Worm (Caenorhabditis elegans) whole organism, L4 larva: ENCODE results near the gene mdt-22.

ENCODE experiments used
- D1046.2 ChIP-seq: fragments of 200-800 bp; sonication (Bioruptor generic); IDR thresholded peaks from 2 replicates; pipeline ENCODE4 v1.3.6; 2022; ENCODE audit warnings: missing genetic modification characterization, missing compliant biosample characterization
- F26F4.8 ChIP-seq: fragments of 200-800 bp; sonication (Bioruptor generic); conservative IDR thresholded peaks from 2 replicates; pipeline ENCODE4 v1.3.6; 2022; ENCODE audit warnings: missing genetic modification characterization, missing compliant biosample characterization
- F49E8.2 ChIP-seq: sonication (generic microtip); optimal IDR thresholded peaks from 2 replicates; lab custom pipeline; 2016; ENCODE audit warnings: missing compliant biosample characterization, mild to moderate bottlenecking, missing genetic modification characterization, borderline replicate concordance
- Y48G9A.11 ChIP-seq: fragments of 200-800 bp; sonication (Bioruptor generic); IDR thresholded peaks from 2 replicates; pipeline ENCODE4 v1.3.6; 2022; ENCODE audit warnings: missing genetic modification reagents, missing genetic modification characterization, missing compliant biosample characterization
- Y75B8A.6 ChIP-seq: fragments of 200-800 bp; sonication (Bioruptor generic); IDR thresholded peaks from 2 replicates; pipeline ENCODE4 v1.3.6; 2022; ENCODE audit warnings: missing genetic modification reagents, missing genetic modification characterization, missing compliant biosample characterization
- ZK337.2 ChIP-seq: fragments of 200-800 bp; sonication (Bioruptor generic); IDR thresholded peaks from 2 replicates; pipeline ENCODE4 v1.3.6; 2022; ENCODE audit warnings: missing genetic modification reagents, missing genetic modification characterization, missing compliant biosample characterization
- ZK546.5 ChIP-seq, 2 experiments: sonication (generic microtip); optimal IDR thresholded peaks; 2 replicates each; lab custom pipeline; 2017; ENCODE audit warnings: missing biosample characterization in 2 of 2, missing genetic modification characterization in 2 of 2
- aly-2 ChIP-seq: sonication (generic microtip); optimal IDR thresholded peaks from 2 replicates; lab custom pipeline; 2018; ENCODE audit warnings: missing biosample characterization, missing genetic modification characterization
- ceh-32 ChIP-seq: sonication (generic microtip); optimal IDR thresholded peaks from 2 replicates; lab custom pipeline; 2016; ENCODE audit warnings: mild to moderate bottlenecking, missing genetic modification characterization, missing compliant biosample characterization; ENCODE audit not compliant: poor library complexity
- ceh-44 ChIP-seq: fragments of 200-800 bp; sonication (Bioruptor generic); IDR thresholded peaks from 2 replicates; pipeline ENCODE4 v1.3.6; 2022; ENCODE audit warnings: missing genetic modification reagents, missing genetic modification characterization, missing compliant biosample characterization
- ceh-82 ChIP-seq: sonication (generic microtip); optimal IDR thresholded peaks from 2 replicates; lab custom pipeline; 2017; ENCODE audit warnings: missing biosample characterization, missing genetic modification characterization
- daf-12 ChIP-seq: fragments of 150-350 bp; optimal IDR thresholded peaks from 2 replicates; lab custom pipeline; 2014; ENCODE audit warnings: missing biosample characterization, missing genetic modification reagents, missing genetic modification characterization
- dmd-9 ChIP-seq: fragments of 200-800 bp; sonication (Bioruptor generic); IDR thresholded peaks from 2 replicates; pipeline ENCODE4 v1.3.6; 2022; ENCODE audit warnings: missing genetic modification reagents, missing genetic modification characterization, missing compliant biosample characterization
- duxl-1 ChIP-seq: sonication (generic microtip); optimal IDR thresholded peaks from 2 replicates; lab custom pipeline; 2016; ENCODE audit warnings: mild to moderate bottlenecking, missing genetic modification characterization, moderate library complexity, missing compliant biosample characterization; ENCODE audit not compliant: poor library complexity
- gei-8 ChIP-seq: fragments of 200-800 bp; sonication (Bioruptor generic); optimal IDR thresholded peaks from 2 replicates; lab custom pipeline; 2018; ENCODE audit warnings: mild to moderate bottlenecking, missing genetic modification characterization, missing compliant biosample characterization
- hlh-11 ChIP-seq: fragments of 200-800 bp; sonication (Bioruptor generic); optimal IDR thresholded peaks from 2 replicates; lab custom pipeline; 2018; ENCODE audit warnings: mild to moderate bottlenecking, missing genetic modification characterization, missing compliant biosample characterization
- lim-7 ChIP-seq: fragments of 200-800 bp; sonication (Bioruptor generic); IDR thresholded peaks from 2 replicates; pipeline ENCODE4 v1.3.6; 2022; ENCODE audit warnings: missing genetic modification characterization, missing compliant biosample characterization
- lin-1 ChIP-seq: fragments of 200-800 bp; sonication (Bioruptor generic); IDR thresholded peaks from 2 replicates; pipeline ENCODE4 v1.3.6; 2022; ENCODE audit warnings: missing genetic modification reagents, missing genetic modification characterization, missing compliant biosample characterization
- lin-15B ChIP-seq: fragments of 150-350 bp; sonication (generic microtip); optimal IDR thresholded peaks from 3 replicates; lab custom pipeline; 2014; ENCODE audit warnings: missing biosample characterization, missing genetic modification characterization
- lin-38 ChIP-seq: fragments of 200-800 bp; sonication (Bioruptor generic); IDR thresholded peaks from 2 replicates; pipeline ENCODE4 v1.3.6; 2022; ENCODE audit warnings: missing genetic modification reagents, missing genetic modification characterization, missing compliant biosample characterization
- lir-3 ChIP-seq: sonication (generic microtip); optimal IDR thresholded peaks from 2 replicates; lab custom pipeline; 2016; ENCODE audit warnings: mild to moderate bottlenecking, missing genetic modification characterization, missing compliant biosample characterization
- lsy-2 ChIP-seq, 2 experiments: fragments of 150-350 bp in 1 of 2; sonication (generic microtip) in 1 of 2; optimal IDR thresholded peaks; 2 replicates each; lab custom pipeline; 2014 to 2017; ENCODE audit warnings: missing biosample characterization in 2 of 2, missing genetic modification characterization in 2 of 2
- madf-5 ChIP-seq, 2 experiments: fragments of 200-800 bp; sonication (Bioruptor generic); IDR thresholded peaks; 2 replicates each; pipeline ENCODE4 v1.3.6; 2022; ENCODE audit warnings: missing compliant biosample characterization in 2 of 2, missing genetic modification characterization in 2 of 2
- mdl-1 ChIP-seq, 2 experiments: fragments of 150-350 bp in 1 of 2; sonication (generic microtip) in 1 of 2; optimal IDR thresholded peaks; 2 replicates each; lab custom pipeline; 2014 to 2017; ENCODE audit warnings: missing biosample characterization in 2 of 2, missing genetic modification characterization in 2 of 2
- nhr-11 ChIP-seq: fragments of 150-350 bp; optimal IDR thresholded peaks from 2 replicates; lab custom pipeline; 2014; ENCODE audit warnings: missing biosample characterization, missing genetic modification characterization
- nhr-25 ChIP-seq: sonication (generic microtip); optimal IDR thresholded peaks from 2 replicates; lab custom pipeline; 2017; ENCODE audit warnings: missing genetic modification characterization, mild to moderate bottlenecking, missing compliant biosample characterization, antibody characterized with exemption, moderate library complexity, borderline replicate concordance; ENCODE audit not compliant: insufficient read depth
- nhr-41 ChIP-seq: fragments of 200-800 bp; sonication (Bioruptor generic); IDR thresholded peaks from 2 replicates; pipeline ENCODE4 v1.3.6; 2022; ENCODE audit warnings: missing genetic modification reagents, missing genetic modification characterization, missing compliant biosample characterization
- php-3 ChIP-seq: fragments of 200-800 bp; sonication (Bioruptor generic); IDR thresholded peaks from 2 replicates; pipeline ENCODE4 v1.3.6; 2022; ENCODE audit warnings: missing genetic modification reagents, missing genetic modification characterization, missing compliant biosample characterization
- pqm-1 ChIP-seq: sonication (generic microtip); optimal IDR thresholded peaks from 2 replicates; lab custom pipeline; 2017; ENCODE audit warnings: missing biosample characterization, missing genetic modification characterization
- skn-1 ChIP-seq: fragments of 150-350 bp; optimal IDR thresholded peaks from 2 replicates; lab custom pipeline; 2014; ENCODE audit warnings: missing biosample characterization, missing genetic modification characterization
- snpc-1.2 ChIP-seq: fragments of 200-800 bp; sonication (Bioruptor generic); IDR thresholded peaks from 2 replicates; pipeline ENCODE4 v1.3.6; 2022; ENCODE audit warnings: missing genetic modification reagents, missing genetic modification characterization, missing compliant biosample characterization
- spr-1 ChIP-seq: sonication (generic microtip); optimal IDR thresholded peaks from 2 replicates; lab custom pipeline; 2016; ENCODE audit warnings: mild to moderate bottlenecking, missing genetic modification characterization, missing compliant biosample characterization
- spr-3 ChIP-seq: fragments of 200-800 bp; sonication (Bioruptor generic); optimal IDR thresholded peaks from 2 replicates; lab custom pipeline; 2018; ENCODE audit warnings: mild to moderate bottlenecking, missing genetic modification characterization, missing compliant biosample characterization
- tag-97 ChIP-seq: fragments of 200-800 bp; sonication (Bioruptor generic); IDR thresholded peaks from 2 replicates; pipeline ENCODE4 v1.3.6; 2022; ENCODE audit warnings: missing genetic modification characterization, missing compliant biosample characterization
- unc-62 ChIP-seq, 3 experiments: fragments of 150-350 bp in 1 of 3; sonication (generic microtip); optimal IDR thresholded peaks in 2 of 3; peaks in 1 of 3; 1 replicate in 1 of 3; 2 replicates in 2 of 3; lab custom pipeline; 2014 to 2017; ENCODE audit warnings: missing biosample characterization in 3 of 3, missing genetic modification characterization in 3 of 3, missing genetic modification reagents in 3 of 3, missing genotype in 1 of 3
- zag-1 ChIP-seq: fragments of 150-350 bp; optimal IDR thresholded peaks from 2 replicates; lab custom pipeline; 2014; ENCODE audit warnings: missing biosample characterization, missing genetic modification characterization
- zfp-3 ChIP-seq: fragments of 200-800 bp; sonication (Bioruptor generic); conservative IDR thresholded peaks from 2 replicates; pipeline ENCODE4 v1.3.6; 2022; ENCODE audit warnings: missing genetic modification reagents, missing genetic modification characterization, missing compliant biosample characterization
- zip-11 ChIP-seq: fragments of 200-800 bp; sonication (Bioruptor generic); IDR thresholded peaks from 2 replicates; pipeline ENCODE4 v1.3.6; 2022; ENCODE audit warnings: missing genetic modification characterization, missing compliant biosample characterization
- ztf-11 ChIP-seq: fragments of 150-350 bp; optimal IDR thresholded peaks from 2 replicates; lab custom pipeline; 2014; ENCODE audit warnings: missing biosample characterization, missing genetic modification characterization

The mdt-22 gene

ce11 chrII:10309337-10309736, 8.3 kb downstream of the mdt-22 start, which contains the start of gene ZK970.8:
Gene ZK970.8, plus strand, starts transcription at chrII:10309637.
- TF ChIP-seq gei-8, result no peak
- TF ChIP-seq ZK546.5 (tag; optimal IDR thresholded peaks at IDR 0.05; lab: Kevin White, UChicago), result no peak

ce11 chrII:10311973-10312372, 11.0 kb downstream of the mdt-22 start, which contains the start of gene srlf-34:
Gene srlf-34, plus strand, starts transcription at chrII:10312293.
- TF ChIP-seq mdl-1 (tag; optimal IDR thresholded peaks at IDR 0.05; lab: Kevin White, UChicago) (no peak), lir-3 (tag; lab: Kevin White, UChicago) (no peak), ceh-44 (no peak), D1046.2 (GFP tag; lab: Robert Waterston, UW) (no peak), spr-3 (GFP tag; lab: Kevin White, UChicago) (no peak), gei-8 (no peak), nhr-11 (tag; lab: Kevin White, UChicago) (no peak), daf-12 (tag; lab: Kevin White, UChicago) (no peak), Y75B8A.6 (GFP tag; lab: Robert Waterston, UW) (no peak), hlh-11 (no peak), snpc-1.2 (no peak), unc-62 (GFP tag; optimal IDR thresholded peaks at IDR 0.05 in 1 of 2; lab: Kevin White, UChicago) (no peak), unc-62 (tag; optimal IDR thresholded peaks at IDR 0.05; lab: Kevin White, UChicago) (no peak)

ce11 chrII:10315252-10315651, 14.2 kb downstream of the mdt-22 start, which contains the start of gene idpp-8:
Gene idpp-8, plus strand, starts transcription at chrII:10315552.
- TF ChIP-seq F49E8.2 (tag; lab: Kevin White, UChicago) (no peak), mdl-1 (tag; optimal IDR thresholded peaks at IDR 0.05; lab: Kevin White, UChicago) (no peak), lsy-2 (tag; optimal IDR thresholded peaks at IDR 0.05; lab: Kevin White, UChicago) (no peak), madf-5 (GFP tag; IDR thresholded peaks at IDR 0.05; lab: Robert Waterston, UW) (no peak), aly-2 (tag; lab: Kevin White, UChicago) (no peak), nhr-41 (GFP tag; lab: Robert Waterston, UW) (no peak), lim-7 (GFP tag; lab: Robert Waterston, UW) (no peak), F26F4.8 (GFP tag; lab: Robert Waterston, UW) (no peak), dmd-9 (no peak), ceh-82 (tag; lab: Kevin White, UChicago) (no peak), pqm-1 (no peak)
- TF ChIP-seq, all 104 proteins: peak for 0

ce11 chrII:10316119-10316518, 15.1 kb downstream of the mdt-22 start, which contains the start of gene gcy-5:
Gene gcy-5, minus strand, starts transcription at chrII:10316219.
- TF ChIP-seq lsy-2 (tag; optimal IDR thresholded peaks at IDR 0.05; lab: Kevin White, UChicago) (no peak), daf-12 (tag; lab: Kevin White, UChicago) (no peak), zfp-3 (GFP tag; lab: Robert Waterston, UW) (no peak), duxl-1 (tag; lab: Kevin White, UChicago) (no peak), F26F4.8 (GFP tag; lab: Robert Waterston, UW) (no peak), nhr-25 (tag; lab: Kevin White, UChicago) (no peak), zip-11 (GFP tag; lab: Robert Waterston, UW) (no peak), Y75B8A.6 (GFP tag; lab: Robert Waterston, UW) (no peak), lin-15B (no peak), lin-1 (GFP tag; lab: Robert Waterston, UW) (no peak), skn-1 (tag; lab: Kevin White, UChicago) (no peak), gei-8 (no peak), ztf-11 (no peak)

ce11 chrII:10317007-10317406, 16.0 kb downstream of the mdt-22 start, which contains the start of gene M02G9.4:
Gene M02G9.4, plus strand, starts transcription at chrII:10317307.
- TF ChIP-seq Y48G9A.11 (GFP tag; lab: Robert Waterston, UW) (no peak), lin-38 (GFP tag; lab: Robert Waterston, UW) (no peak), php-3 (no peak), spr-1 (tag; lab: Kevin White, UChicago) (no peak), lin-15B (no peak), zag-1 (tag; lab: Kevin White, UChicago) (no peak), ceh-32 (tag; lab: Kevin White, UChicago) (no peak), ZK337.2 (no peak), ztf-11 (no peak), lir-3 (tag; lab: Kevin White, UChicago) (no peak), pqm-1 (no peak), lim-7 (GFP tag; lab: Robert Waterston, UW) (no peak), F49E8.2 (tag; lab: Kevin White, UChicago) (no peak), tag-97 (GFP tag; lab: Robert Waterston, UW) (no peak)
